Fruit fly (Drosophila melanogaster): Measurements from ENCODE around the gene Hat1.

Hat1 gene

dm6 chr3R:5789025-5789953 lies at the start of gene Hat1, which contains the start of gene Rpn5:
TSS of gene Hat1 (minus strand) at chr3R:5789384.
TSS of gene Rpn5 (plus strand) at chr3R:5789493.
- TF ChIP-seq CG14711 (tag; optimal IDR thresholded peaks at IDR 0.05) (peak; percentile 89), kay (GFP tag; ENCODE audit: borderline replicate concordance) (no peak), Mnt (GFP tag; optimal IDR thresholded peaks at IDR 0.05) (peak; percentile 84), Clk (GFP tag; optimal IDR thresholded peaks at IDR 0.05) (peak; percentile 59), CG7101 (tag; optimal IDR thresholded peaks at IDR 0.05) (peak; percentile 81), CG7045 (GFP tag; optimal IDR thresholded peaks at IDR 0.05) (peak; percentile 81), ovo (GFP tag; optimal IDR thresholded peaks at IDR 0.05) (peak; percentile 67), bab1 (GFP tag; optimal IDR thresholded peaks at IDR 0.05) (peak; percentile 83), Hr96 (GFP tag; optimal IDR thresholded peaks at IDR 0.05) (peak; percentile 92), CG12768 (GFP tag; optimal IDR thresholded peaks at IDR 0.05) (peak; percentile 79), CG33017 (tag; optimal IDR thresholded peaks at IDR 0.05) (peak; percentile 51), cnc (optimal IDR thresholded peaks at IDR 0.05) (peak; percentile 98 to 99), pad (GFP tag; optimal IDR thresholded peaks at IDR 0.05) (peak; percentile 80), tj (GFP tag; optimal IDR thresholded peaks at IDR 0.05) (peak; percentile 70), Crg-1 (GFP tag; optimal IDR thresholded peaks at IDR 0.05) (peak; percentile 94), cic (GFP tag; optimal IDR thresholded peaks at IDR 0.05) (peak; percentile 48), CG1620 (GFP tag; optimal IDR thresholded peaks at IDR 0.05) (peak; percentile 94), CG11617 (GFP tag; optimal IDR thresholded peaks at IDR 0.05) (peak; percentile 89), CG5204 (GFP tag; optimal IDR thresholded peaks at IDR 0.05) (peak; percentile 88), toe (GFP tag; optimal IDR thresholded peaks at IDR 0.05) (peak; percentile 94)

- TF ChIP-seq CG1620 (GFP tag; optimal IDR thresholded peaks at IDR 0.05) (no peak), CG7101 (tag; optimal IDR thresholded peaks at IDR 0.05) (peak; percentile 51), kay (GFP tag; ENCODE audit: borderline replicate concordance) (peak; percentile 57), Hr96 (GFP tag; optimal IDR thresholded peaks at IDR 0.05) (peak; percentile 5), CG12768 (GFP tag; optimal IDR thresholded peaks at IDR 0.05) (peak; percentile 22), cnc (optimal IDR thresholded peaks at IDR 0.05) (no peak), Mnt (GFP tag; optimal IDR thresholded peaks at IDR 0.05) (peak; percentile 47), CG11617 (GFP tag; optimal IDR thresholded peaks at IDR 0.05) (peak; percentile 27), cic (GFP tag; optimal IDR thresholded peaks at IDR 0.05) (peak; percentile 71), CG14711 (tag; optimal IDR thresholded peaks at IDR 0.05) (no peak), CG33017 (tag; optimal IDR thresholded peaks at IDR 0.05) (no peak), Clk (GFP tag; optimal IDR thresholded peaks at IDR 0.05) (no peak), ovo (GFP tag; optimal IDR thresholded peaks at IDR 0.05) (peak; percentile 47), toe (GFP tag; optimal IDR thresholded peaks at IDR 0.05) (peak; percentile 40), Crg-1 (GFP tag; optimal IDR thresholded peaks at IDR 0.05) (peak; percentile 63), tj (GFP tag; optimal IDR thresholded peaks at IDR 0.05) (no peak), bab1 (GFP tag; optimal IDR thresholded peaks at IDR 0.05) (no peak), CG5204 (GFP tag; optimal IDR thresholded peaks at IDR 0.05) (peak; percentile 44), pad (GFP tag; optimal IDR thresholded peaks at IDR 0.05) (peak; percentile 36), CG7045 (GFP tag; optimal IDR thresholded peaks at IDR 0.05) (peak; percentile 51)
Measured at dm6 chr3R:5838683-5839365, 49.6 kb upstream of the Hat1 start.

- TF ChIP-seq Hr96 (GFP tag; optimal IDR thresholded peaks at IDR 0.05) (no peak), kay (GFP tag; ENCODE audit: borderline replicate concordance) (no peak), pad (GFP tag; optimal IDR thresholded peaks at IDR 0.05) (no peak), cic (GFP tag; optimal IDR thresholded peaks at IDR 0.05) (peak; percentile 8), cnc (optimal IDR thresholded peaks at IDR 0.05) (no peak)
Measured at dm6 chr3R:5836536-5836935, 47.4 kb upstream of the Hat1 start.

- peak; percentile 77 for TF ChIP-seq CG12768 (GFP tag; optimal IDR thresholded peaks at IDR 0.05)
- TF ChIP-seq CG5204 (GFP tag; optimal IDR thresholded peaks at IDR 0.05), result peak; percentile 87
- TF ChIP-seq bab1 (GFP tag; optimal IDR thresholded peaks at IDR 0.05), result peak; percentile 17
- peak; percentile 60 for TF ChIP-seq Clk (GFP tag; optimal IDR thresholded peaks at IDR 0.05)
- TF ChIP-seq Mnt (GFP tag; optimal IDR thresholded peaks at IDR 0.05), result peak; percentile 69
- no peak for TF ChIP-seq ovo (GFP tag; optimal IDR thresholded peaks at IDR 0.05)
- TF ChIP-seq CG7101 (tag; optimal IDR thresholded peaks at IDR 0.05), result peak; percentile 60
- TF ChIP-seq CG1620 (GFP tag; optimal IDR thresholded peaks at IDR 0.05), result peak; percentile 45
- peak; percentile 84 for TF ChIP-seq Hr96 (GFP tag; optimal IDR thresholded peaks at IDR 0.05)
- peak; percentile 14 for TF ChIP-seq pad (GFP tag; optimal IDR thresholded peaks at IDR 0.05)
- TF ChIP-seq tj (GFP tag; optimal IDR thresholded peaks at IDR 0.05), result peak; percentile 51
- TF ChIP-seq CG11617 (GFP tag; optimal IDR thresholded peaks at IDR 0.05), result peak; percentile 62
- peak; percentile 78 for TF ChIP-seq kay (GFP tag; ENCODE audit: borderline replicate concordance)
- peak; percentile 90 for TF ChIP-seq CG7045 (GFP tag; optimal IDR thresholded peaks at IDR 0.05)
- peak; percentile 84 for TF ChIP-seq CG33017 (tag; optimal IDR thresholded peaks at IDR 0.05)
- no peak for TF ChIP-seq cnc (optimal IDR thresholded peaks at IDR 0.05)
- TF ChIP-seq CG14711 (tag; optimal IDR thresholded peaks at IDR 0.05), result peak; percentile 62
- TF ChIP-seq Crg-1 (GFP tag; optimal IDR thresholded peaks at IDR 0.05), result peak; percentile 43
- peak; percentile 44 for TF ChIP-seq cic (GFP tag; optimal IDR thresholded peaks at IDR 0.05)
- peak; percentile 67 for TF ChIP-seq toe (GFP tag; optimal IDR thresholded peaks at IDR 0.05)
Measured at dm6 chr3R:5833948-5834504, 44.8 kb upstream of the Hat1 start.
